Fruit fly (Drosophila melanogaster): ENCODE data around the gene CG43248.
A peak's percentile ranks its signal among the peaks of the same experiment; 100 is the strongest.

The CG43248 gene

DNA sequence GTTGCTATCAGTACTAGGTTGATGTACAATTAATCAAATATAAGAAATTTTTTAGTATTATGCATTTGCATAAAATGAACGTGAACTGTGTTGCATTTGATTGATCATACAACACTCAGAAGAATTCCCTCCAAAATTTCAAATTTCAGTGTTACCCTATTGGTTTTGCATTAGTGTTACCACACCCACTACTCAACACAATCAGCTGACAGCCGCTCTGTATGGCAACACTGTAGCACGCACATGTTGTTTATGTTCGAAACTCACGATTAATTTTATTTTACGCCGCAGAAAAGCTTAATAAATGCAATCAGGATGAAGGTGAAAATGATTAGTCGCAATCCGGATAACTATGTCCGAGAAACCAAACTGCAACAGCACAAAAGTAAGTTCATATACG is 32.5 kb downstream of the CG43248 start, which contains the start of gene CG7275:
Gene CG7275 (plus strand): TSS at position 215 of the 400 bp plus-strand sequence.
- TF ChIP-seq Ets21C (GFP tag; optimal IDR thresholded peaks at IDR 0.05), result no peak
- TF ChIP-seq fkh (GFP tag; optimal IDR thresholded peaks at IDR 0.05), result no peak
- TF ChIP-seq CG11294 (GFP tag; IDR thresholded peaks at IDR 0.05), result no peak
- TF ChIP-seq acj6 (GFP tag; optimal IDR thresholded peaks at IDR 0.05), result no peak
- TF ChIP-seq CG15336 (GFP tag; IDR thresholded peaks at IDR 0.05), result no peak
- TF ChIP-seq Hr38 (GFP tag; optimal IDR thresholded peaks at IDR 0.05), result no peak
- no peak for TF ChIP-seq CG3919 (GFP tag; optimal IDR thresholded peaks at IDR 0.05)
- TF ChIP-seq fd59A (GFP tag; optimal IDR thresholded peaks at IDR 0.05), result no peak
- no peak for TF ChIP-seq CG10631 (GFP tag; optimal IDR thresholded peaks at IDR 0.05)
- TF ChIP-seq CG3032 (tag; optimal IDR thresholded peaks at IDR 0.05), result no peak
- TF ChIP-seq CG6163 (GFP tag; IDR thresholded peaks at IDR 0.05), result no peak
- TF ChIP-seq Smox (GFP tag; optimal IDR thresholded peaks at IDR 0.05), result no peak
- no peak for TF ChIP-seq CG7368 (GFP tag; optimal IDR thresholded peaks at IDR 0.05)
- TF ChIP-seq CG10669 (GFP tag; optimal IDR thresholded peaks at IDR 0.05), result no peak

dm6 chr3L:15497902-15498301 is 33.4 kb downstream of the CG43248 start, which contains the start of gene CG7276:
Gene CG7276 (plus strand): TSS chr3L:15498202.
- TF ChIP-seq CG9139 (GFP tag; optimal IDR thresholded peaks at IDR 0.05), result no peak
- TF ChIP-seq OdsH (GFP tag; optimal IDR thresholded peaks at IDR 0.05), result no peak
- TF ChIP-seq CG8632 (GFP tag; optimal IDR thresholded peaks at IDR 0.05), result no peak
- TF ChIP-seq CG6854 (GFP tag; optimal IDR thresholded peaks at IDR 0.05), result no peak

DNA sequence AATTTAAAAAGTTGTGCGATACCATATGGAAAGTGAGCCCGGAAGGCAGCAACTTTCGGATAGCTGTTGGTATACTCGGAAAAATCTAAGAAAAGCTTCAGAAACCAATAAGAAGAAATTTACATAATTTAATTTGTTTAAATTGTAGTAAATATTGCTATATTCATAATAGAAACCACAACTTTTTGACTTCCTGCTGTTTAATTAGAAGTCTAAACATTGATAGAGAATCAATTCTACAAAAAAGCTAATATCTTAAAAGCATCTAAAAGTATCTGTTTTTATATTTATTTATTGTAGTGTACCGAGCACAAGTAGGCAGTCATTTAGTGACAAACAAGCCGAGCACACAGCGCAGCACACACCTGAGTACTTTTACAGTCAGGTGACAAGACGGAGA is 35.0 kb downstream of the CG43248 start, which contains the start of gene CG13455:
Gene CG13455 (plus strand): TSS at position 301 of the 400 bp plus-strand sequence.
- TF ChIP-seq CG31627 (GFP tag; optimal IDR thresholded peaks at IDR 0.05) (no peak), Lpt (GFP tag; optimal IDR thresholded peaks at IDR 0.05) (no peak), svp (GFP tag) (no peak), Ets21C (GFP tag; optimal IDR thresholded peaks at IDR 0.05) (no peak), Sox14 (GFP tag; optimal IDR thresholded peaks at IDR 0.05) (no peak), Met (GFP tag; optimal IDR thresholded peaks at IDR 0.05) (no peak), dac (GFP tag; optimal IDR thresholded peaks at IDR 0.05) (no peak), CG6854 (GFP tag; optimal IDR thresholded peaks at IDR 0.05) (no peak), CG6163 (GFP tag; IDR thresholded peaks at IDR 0.05) (no peak), CG6792 (GFP tag; optimal IDR thresholded peaks at IDR 0.05) (no peak), Hr38 (GFP tag; optimal IDR thresholded peaks at IDR 0.05) (no peak), eg (GFP tag; IDR thresholded peaks at IDR 0.05) (no peak), CG11294 (GFP tag; IDR thresholded peaks at IDR 0.05) (no peak)

DNA sequence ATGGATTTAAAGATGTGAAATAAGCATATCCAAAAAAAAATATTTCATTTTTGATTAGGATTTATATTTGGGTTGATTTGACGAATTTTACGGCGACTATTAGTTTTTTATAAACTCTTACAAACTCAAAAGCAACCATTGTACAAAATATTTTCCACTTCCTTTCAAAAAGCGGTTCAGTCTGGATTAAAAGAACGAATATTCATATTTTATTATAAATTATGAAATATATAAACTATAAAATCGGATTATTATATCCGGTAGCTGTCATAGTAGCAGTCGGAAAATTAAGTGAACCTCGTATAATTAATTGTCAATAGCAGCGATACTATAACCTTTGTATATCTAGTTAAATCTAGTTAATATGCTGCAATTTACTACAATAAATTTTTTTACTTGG is 35.8 kb downstream of the CG43248 start, which contains the start of gene CG12355:
Gene CG12355 (minus strand): TSS at position 101 of the 400 bp plus-strand sequence.
- no peak for TF ChIP-seq topi (GFP tag; optimal IDR thresholded peaks at IDR 0.05)
- no peak for TF ChIP-seq Sox15 (GFP tag; optimal IDR thresholded peaks at IDR 0.05)
- no peak for TF ChIP-seq eg (GFP tag; IDR thresholded peaks at IDR 0.05)
- no peak for TF ChIP-seq Eip93F (GFP tag; optimal IDR thresholded peaks at IDR 0.05)
- no peak for TF ChIP-seq salr (GFP tag; optimal IDR thresholded peaks at IDR 0.05)
- no peak for TF ChIP-seq achi (GFP tag; optimal IDR thresholded peaks at IDR 0.05)
- no peak for TF ChIP-seq CG6276 (GFP tag; optimal IDR thresholded peaks at IDR 0.05)
- no peak for TF ChIP-seq esn (GFP tag; optimal IDR thresholded peaks at IDR 0.05)

DNA sequence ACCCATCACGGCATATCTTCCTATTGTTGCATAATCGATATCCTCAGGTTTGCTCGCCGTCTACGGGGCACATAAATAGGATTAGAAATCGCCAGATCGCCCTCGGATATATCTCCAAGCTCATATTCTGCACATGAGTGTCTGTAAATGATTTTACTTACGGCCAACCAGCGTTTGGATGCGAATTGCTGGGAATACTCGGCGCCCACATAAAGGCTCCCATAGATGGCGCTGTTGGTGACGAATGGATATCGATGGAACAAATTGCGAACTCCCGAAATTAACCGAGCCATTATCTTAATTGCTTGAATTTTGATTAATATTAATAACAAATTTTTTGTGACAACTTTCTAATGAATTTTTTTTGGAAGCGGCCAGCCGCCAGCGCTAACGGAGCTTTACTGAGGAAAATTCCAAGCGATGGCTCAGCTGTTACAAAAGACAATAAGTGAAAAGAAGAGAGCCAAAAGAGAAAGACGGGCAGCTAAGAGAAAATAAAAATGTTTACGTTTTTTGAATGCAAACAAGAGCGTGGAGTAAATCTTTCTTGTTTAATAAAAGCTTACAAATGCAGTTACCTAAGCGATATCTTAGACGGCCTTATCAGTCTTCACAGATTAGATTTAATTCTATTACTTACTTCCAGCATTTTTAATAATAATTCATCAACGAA is 36.5 kb downstream of the CG43248 start:
- TF ChIP-seq CG9139 (GFP tag; optimal IDR thresholded peaks at IDR 0.05) (no peak), Eip78C (GFP tag) (peak; percentile 25), salr (GFP tag; optimal IDR thresholded peaks at IDR 0.05) (no peak), fkh (GFP tag; optimal IDR thresholded peaks at IDR 0.05) (peak; percentile 6), vri (GFP tag; optimal IDR thresholded peaks at IDR 0.05) (peak; percentile 13)

All from whole organism, prepupa.